Fruit fly (Drosophila melanogaster): Measurements from ENCODE around the gene pHCl-1.
A peak's percentile ranks its signal among the peaks of the same experiment; 100 is the strongest.

pHCl-1 gene

dm6 chr3L:15843962-15844361 lies 54.9 kb downstream of the pHCl-1 start, which contains the start of gene meru:
Gene meru, minus strand, starts transcription at chr3L:15844062.
- no peak for TF ChIP-seq CG8478 (optimal IDR thresholded peaks at IDR 0.05)
- no peak for TF ChIP-seq Dll (optimal IDR thresholded peaks at IDR 0.05)
- TF ChIP-seq pan (optimal IDR thresholded peaks at IDR 0.05): no peak
- no peak for TF ChIP-seq EcR (GFP tag; optimal IDR thresholded peaks at IDR 0.05)

DNA sequence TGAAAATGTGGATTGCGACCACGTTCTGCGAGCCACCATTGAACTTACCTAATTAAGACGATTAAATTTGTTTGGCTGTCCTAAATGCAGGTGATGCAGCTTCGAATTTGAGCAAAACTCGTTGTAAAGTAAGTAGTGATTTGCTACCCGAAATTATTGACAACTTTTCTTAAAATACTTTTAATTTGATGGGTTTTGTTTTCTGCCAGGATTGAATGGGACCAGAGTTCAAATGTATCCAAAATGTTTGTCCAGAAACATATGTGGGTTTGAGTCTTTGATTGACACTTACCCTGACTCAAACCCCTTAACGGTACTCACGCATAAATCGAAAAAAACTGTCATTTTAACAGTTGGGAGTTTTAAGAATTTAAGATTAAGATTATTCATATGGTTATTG lies 61.6 kb downstream of the pHCl-1 start, which contains the start of gene CG15715:
TSS of gene CG15715 (minus strand) at position 274 of the 400 bp plus-strand sequence.
- TF ChIP-seq psq (optimal IDR thresholded peaks at IDR 0.05) (no peak), CG8478 (optimal IDR thresholded peaks at IDR 0.05) (no peak), Dll (optimal IDR thresholded peaks at IDR 0.05) (no peak), EcR (GFP tag; optimal IDR thresholded peaks at IDR 0.05) (no peak), pan (optimal IDR thresholded peaks at IDR 0.05) (no peak), usp (GFP tag; optimal IDR thresholded peaks at IDR 0.05) (no peak)

- TF ChIP-seq usp (GFP tag; optimal IDR thresholded peaks at IDR 0.05) (no peak), Dll (optimal IDR thresholded peaks at IDR 0.05) (no peak), CG8478 (optimal IDR thresholded peaks at IDR 0.05) (no peak), EcR (GFP tag; optimal IDR thresholded peaks at IDR 0.05) (no peak), pan (optimal IDR thresholded peaks at IDR 0.05) (no peak), psq (optimal IDR thresholded peaks at IDR 0.05) (no peak)
Observed at dm6 chr3L:15834877-15835555, 63.8 kb downstream of the pHCl-1 start, which contains the start of gene CG18081. Gene CG18081, minus strand, starts transcription at chr3L:15835388.

- TF ChIP-seq usp (GFP tag; optimal IDR thresholded peaks at IDR 0.05) (no peak), CG8478 (optimal IDR thresholded peaks at IDR 0.05) (no peak), psq (optimal IDR thresholded peaks at IDR 0.05) (no peak), EcR (GFP tag; optimal IDR thresholded peaks at IDR 0.05) (no peak), pan (optimal IDR thresholded peaks at IDR 0.05) (no peak), Dll (optimal IDR thresholded peaks at IDR 0.05) (no peak)
Observed at dm6 chr3L:15832146-15832545, 66.7 kb downstream of the pHCl-1 start, which contains the start of gene CG12713. Gene CG12713, plus strand, starts transcription at chr3L:15832464.

dm6 chr3L:15826985-15827635 lies 71.7 kb downstream of the pHCl-1 start:
- TF ChIP-seq EcR (GFP tag; optimal IDR thresholded peaks at IDR 0.05) (no peak), psq (optimal IDR thresholded peaks at IDR 0.05) (no peak), Dll (optimal IDR thresholded peaks at IDR 0.05) (no peak), usp (GFP tag; optimal IDR thresholded peaks at IDR 0.05) (no peak), CG8478 (optimal IDR thresholded peaks at IDR 0.05) (no peak), pan (optimal IDR thresholded peaks at IDR 0.05) (no peak)

- TF ChIP-seq usp (GFP tag; optimal IDR thresholded peaks at IDR 0.05) (no peak), psq (optimal IDR thresholded peaks at IDR 0.05) (no peak), pan (optimal IDR thresholded peaks at IDR 0.05) (no peak), Dll (optimal IDR thresholded peaks at IDR 0.05) (no peak), EcR (GFP tag; optimal IDR thresholded peaks at IDR 0.05) (no peak), CG8478 (optimal IDR thresholded peaks at IDR 0.05) (no peak)
Observed at dm6 chr3L:15826347-15826984, 72.4 kb downstream of the pHCl-1 start, which contains the start of the genes DCP2 and dbo. Gene DCP2, minus strand, starts transcription at chr3L:15826423. Gene dbo, plus strand, starts transcription at chr3L:15826888.

dm6 chr3L:15825493-15826209 lies 73.2 kb downstream of the pHCl-1 start:
- TF ChIP-seq EcR (GFP tag; optimal IDR thresholded peaks at IDR 0.05) (peak in 1 of 2 experiments; percentile 5), psq (optimal IDR thresholded peaks at IDR 0.05) (no peak), CG8478 (optimal IDR thresholded peaks at IDR 0.05) (peak; percentile 76)

DNA sequence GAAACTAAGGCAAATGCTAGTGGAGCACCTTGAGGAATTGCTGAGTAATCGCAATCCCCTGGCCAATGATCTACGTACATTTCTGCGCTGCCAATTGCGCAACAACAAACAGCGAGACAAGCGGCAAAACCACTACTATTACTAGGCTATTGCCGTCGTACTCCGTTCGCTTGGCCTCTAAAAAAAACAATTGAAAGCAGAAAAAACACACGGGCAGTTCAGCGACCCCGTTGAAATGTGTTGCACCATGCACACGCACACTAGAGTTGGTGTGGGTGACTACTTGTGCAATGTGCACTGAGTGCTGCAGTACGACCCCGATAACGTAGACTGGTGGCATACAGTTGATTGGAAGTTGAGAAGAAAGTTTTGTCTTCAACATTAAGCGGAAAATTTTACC lies 74.3 kb downstream of the pHCl-1 start:
- no peak for TF ChIP-seq usp (GFP tag; optimal IDR thresholded peaks at IDR 0.05)
- no peak for TF ChIP-seq pan (optimal IDR thresholded peaks at IDR 0.05)
- TF ChIP-seq Dll (optimal IDR thresholded peaks at IDR 0.05): no peak
- TF ChIP-seq psq (optimal IDR thresholded peaks at IDR 0.05): no peak
- TF ChIP-seq EcR (GFP tag; optimal IDR thresholded peaks at IDR 0.05): peak; percentile 49 to 97
- no peak for TF ChIP-seq CG8478 (optimal IDR thresholded peaks at IDR 0.05)

DNA sequence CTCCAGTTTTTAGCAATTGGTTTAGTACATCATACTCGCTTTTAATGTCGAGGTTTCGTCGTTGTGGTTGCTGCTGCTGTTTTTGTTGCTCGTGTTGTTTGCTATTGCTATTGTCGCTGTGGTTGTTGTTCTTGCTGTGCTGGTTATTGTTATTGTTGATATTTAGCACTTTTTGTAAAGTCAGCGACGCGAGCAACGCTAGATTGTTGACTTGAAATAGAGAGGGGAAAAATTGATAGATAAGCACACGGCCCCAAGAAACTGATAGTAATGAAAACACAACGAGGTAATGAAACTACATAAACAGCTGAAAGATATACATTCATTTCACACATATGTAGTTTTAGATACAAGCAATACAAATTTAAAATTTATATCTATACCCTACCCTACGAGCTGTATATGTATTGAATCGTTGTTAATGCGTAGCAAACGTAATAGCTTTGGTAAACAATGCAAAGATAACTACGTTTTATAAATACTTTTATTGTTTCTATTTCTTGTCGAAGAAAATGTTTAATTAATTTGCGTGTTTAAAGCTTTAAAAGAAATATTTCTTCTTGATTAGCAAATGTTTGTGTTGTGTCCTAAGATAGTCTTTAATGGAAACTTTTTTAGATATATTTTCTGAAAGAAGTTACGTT lies 74.9 kb downstream of the pHCl-1 start:
- TF ChIP-seq psq (optimal IDR thresholded peaks at IDR 0.05) (no peak), CG8478 (optimal IDR thresholded peaks at IDR 0.05) (no peak), pan (optimal IDR thresholded peaks at IDR 0.05) (no peak), usp (GFP tag; optimal IDR thresholded peaks at IDR 0.05) (no peak), EcR (GFP tag; optimal IDR thresholded peaks at IDR 0.05) (no peak)

DNA sequence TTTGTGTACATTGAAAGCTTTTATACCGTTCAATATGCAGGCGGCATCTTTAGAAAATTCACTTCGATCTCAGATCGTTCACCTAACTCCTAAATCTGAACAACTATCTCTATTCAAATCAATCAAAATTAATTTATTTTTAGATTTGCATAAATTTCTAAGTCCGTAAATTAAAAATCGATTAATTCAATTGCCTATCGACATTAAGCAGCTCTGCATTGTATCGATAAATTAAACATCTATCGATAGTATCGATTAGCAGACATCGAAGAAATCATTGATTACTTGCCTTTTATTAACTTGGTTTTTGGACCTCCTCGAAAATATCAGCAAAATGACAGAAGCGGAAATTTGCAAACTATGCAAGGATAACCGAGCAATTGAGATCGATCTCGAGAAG lies 82.1 kb downstream of the pHCl-1 start, which contains the start of gene CkIIalpha-i1:
TSS of gene CkIIalpha-i1 (plus strand) at position 266 of the 400 bp plus-strand sequence.
- no peak for TF ChIP-seq Dll (optimal IDR thresholded peaks at IDR 0.05)
- TF ChIP-seq psq (optimal IDR thresholded peaks at IDR 0.05): no peak
- no peak for TF ChIP-seq pan (optimal IDR thresholded peaks at IDR 0.05)
- TF ChIP-seq usp (GFP tag; optimal IDR thresholded peaks at IDR 0.05): no peak
- TF ChIP-seq EcR (GFP tag; optimal IDR thresholded peaks at IDR 0.05): no peak
- no peak for TF ChIP-seq CG8478 (optimal IDR thresholded peaks at IDR 0.05)

DNA sequence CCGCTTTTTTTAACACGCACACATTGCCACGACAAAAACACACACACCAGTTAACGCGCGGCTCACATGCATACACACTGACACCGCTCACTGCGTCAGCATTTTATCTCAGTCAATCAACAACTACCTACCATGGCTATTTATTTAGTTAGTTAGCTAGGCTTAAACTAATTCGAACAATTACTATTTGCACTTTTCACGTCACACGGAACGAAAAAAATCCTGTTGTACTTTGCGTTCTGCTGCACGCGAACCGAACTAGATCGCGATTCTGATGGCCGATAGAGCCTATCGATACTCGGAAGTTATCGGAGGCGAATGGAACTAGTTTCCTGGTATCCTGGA lies 82.7 kb downstream of the pHCl-1 start, which contains the start of gene fwe:
TSS of gene fwe (minus strand) at position 268 of the 345 bp plus-strand sequence.
- no peak for TF ChIP-seq EcR (GFP tag; optimal IDR thresholded peaks at IDR 0.05)
- TF ChIP-seq CG8478 (optimal IDR thresholded peaks at IDR 0.05): no peak
- no peak for TF ChIP-seq psq (optimal IDR thresholded peaks at IDR 0.05)
- no peak for TF ChIP-seq Dll (optimal IDR thresholded peaks at IDR 0.05)
- TF ChIP-seq usp (GFP tag; optimal IDR thresholded peaks at IDR 0.05): no peak
- TF ChIP-seq pan (optimal IDR thresholded peaks at IDR 0.05): no peak

All from whole organism.